Worm (Caenorhabditis elegans): ENCODE measurements around the gene rnp-4.
"Not testable (repeated sequence)": the region's sequence is repeated elsewhere in the genome, so short reads cannot be mapped to it uniquely, and the experiment has no call there.

Gene rnp-4

DNA sequence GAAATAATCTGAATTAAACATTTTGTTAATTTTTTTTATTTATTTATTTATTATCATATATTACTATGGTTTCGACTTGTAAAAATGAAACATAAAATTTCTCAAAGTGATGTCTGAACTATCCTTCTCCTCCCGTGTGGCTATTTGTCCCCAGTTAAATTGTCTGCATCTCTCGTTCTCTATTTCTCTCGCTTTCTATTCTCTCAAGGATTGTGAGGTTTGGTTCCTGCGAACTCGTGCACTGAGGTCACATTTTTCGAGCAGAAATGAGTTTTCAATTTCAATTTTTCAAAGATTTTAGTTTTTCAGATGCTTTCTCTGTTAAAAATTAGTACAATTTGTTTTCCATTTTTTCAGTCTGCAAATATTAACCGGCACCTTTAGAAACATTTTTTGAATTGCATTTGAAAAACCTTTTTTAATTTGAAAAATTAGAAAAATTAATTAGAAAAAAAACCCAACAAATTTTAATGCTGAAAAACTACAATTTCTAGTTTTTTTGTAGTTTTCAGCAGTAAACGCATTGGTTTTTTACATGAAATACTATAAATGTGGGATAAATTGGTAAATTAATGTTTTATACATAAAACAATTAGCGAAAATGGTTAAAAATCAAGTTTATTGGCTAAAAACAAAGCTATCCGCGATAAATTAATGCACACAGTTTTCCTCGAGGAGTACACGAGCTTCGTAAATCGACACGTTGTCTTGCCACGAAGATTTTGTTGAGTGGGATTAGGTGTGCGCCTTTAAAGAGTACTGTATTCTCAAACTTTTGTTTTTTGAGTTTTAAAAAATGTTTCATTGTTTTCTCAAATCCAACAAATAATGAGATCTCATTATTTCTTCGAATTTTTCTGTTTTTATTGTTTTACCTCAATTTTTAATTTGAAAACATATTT, 6.3 kb downstream of the rnp-4 start:
- peak; percentile 26 for TF ChIP-seq snpc-4 (tag; optimal IDR thresholded peaks at IDR 0.05)
- no peak for TF ChIP-seq alr-1 (tag; optimal IDR thresholded peaks at IDR 0.05)
- TF ChIP-seq lsy-2 (tag; optimal IDR thresholded peaks at IDR 0.05): peak in 1 of 2 experiments; percentile 54
- no peak for TF ChIP-seq unc-62 (GFP tag; optimal IDR thresholded peaks at IDR 0.05)
- no peak for TF ChIP-seq nhr-11 (tag; optimal IDR thresholded peaks at IDR 0.05)
- no peak for TF ChIP-seq peb-1 (tag; optimal IDR thresholded peaks at IDR 0.05)
- peak; percentile 64 for TF ChIP-seq nhr-129 (tag; optimal IDR thresholded peaks at IDR 0.05)
- peak; percentile 59 for TF ChIP-seq F13H6.1 (tag; optimal IDR thresholded peaks at IDR 0.05)
- peak; percentile 43 for TF ChIP-seq lin-13 (GFP tag; optimal IDR thresholded peaks at IDR 0.05)
- peak; percentile 22 for TF ChIP-seq crh-2 (tag; optimal IDR thresholded peaks at IDR 0.05)
- TF ChIP-seq sma-9 (GFP tag; optimal IDR thresholded peaks at IDR 0.05): peak; percentile 95
- TF ChIP-seq sma-9 (tag; optimal IDR thresholded peaks at IDR 0.05): no peak
- TF ChIP-seq C34F6.9 (tag; optimal IDR thresholded peaks at IDR 0.05): peak; percentile 57
- peak; percentile 18 for TF ChIP-seq fos-1 (tag; optimal IDR thresholded peaks at IDR 0.05)
- TF ChIP-seq ztf-4 (tag; optimal IDR thresholded peaks at IDR 0.05): no peak
- no peak for TF ChIP-seq nhr-10 (tag; optimal IDR thresholded peaks at IDR 0.05)
- peak; percentile 12 for TF ChIP-seq unc-55 (GFP tag; optimal IDR thresholded peaks at IDR 0.05)
- no peak for TF ChIP-seq Y55F3AM.14 (GFP tag; optimal IDR thresholded peaks at IDR 0.05)

ce11 chrIII:4413099-4413498, 7.0 kb downstream of the rnp-4 start, which contains the start of gene mpc-1:
Gene mpc-1 (plus strand): TSS chrIII:4413457.
- TF ChIP-seq crh-2 (tag; optimal IDR thresholded peaks at IDR 0.05) (peak; percentile 54), skn-1 (tag; optimal IDR thresholded peaks at IDR 0.05) (peak; percentile 59), blmp-1 (tag; optimal IDR thresholded peaks at IDR 0.05; ENCODE audit: insufficient read depth) (no peak), snpc-4 (tag; optimal IDR thresholded peaks at IDR 0.05) (no peak), mdl-1 (tag; optimal IDR thresholded peaks at IDR 0.05) (peak in 1 of 2 experiments; percentile 22), fos-1 (tag; optimal IDR thresholded peaks at IDR 0.05) (peak; percentile 91), sma-9 (GFP tag; optimal IDR thresholded peaks at IDR 0.05) (peak; percentile 37), sma-9 (tag; optimal IDR thresholded peaks at IDR 0.05) (no peak)

DNA sequence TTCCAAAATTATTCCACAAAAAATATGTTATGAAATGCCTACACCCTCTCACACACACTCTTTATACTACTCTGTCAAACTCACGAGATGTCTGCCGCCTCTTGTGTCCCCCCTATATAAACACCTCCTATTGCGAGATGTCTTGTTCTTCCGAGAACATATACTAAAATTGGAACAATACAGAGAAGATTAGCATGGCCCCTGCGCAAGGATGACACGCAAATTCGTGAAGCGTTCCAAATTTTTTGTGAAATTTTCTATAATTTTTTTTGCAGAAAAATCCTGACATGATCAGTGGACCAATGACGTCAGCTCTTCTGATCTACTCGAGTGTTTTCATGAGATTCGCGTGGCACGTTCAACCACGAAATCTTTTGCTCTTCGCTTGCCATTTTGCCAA, 8.0 kb downstream of the rnp-4 start:
- TF ChIP-seq sma-9 (GFP tag; optimal IDR thresholded peaks at IDR 0.05) (peak; percentile 79), fos-1 (tag; optimal IDR thresholded peaks at IDR 0.05) (peak; percentile 12), egl-27 (tag; optimal IDR thresholded peaks at IDR 0.05) (peak; percentile 13), unc-55 (GFP tag; optimal IDR thresholded peaks at IDR 0.05) (peak; percentile 69), nhr-129 (tag; optimal IDR thresholded peaks at IDR 0.05) (peak; percentile 32), lsy-2 (tag; optimal IDR thresholded peaks at IDR 0.05) (peak; percentile 46 to 73), nhr-21 (tag; optimal IDR thresholded peaks at IDR 0.05) (peak; percentile 17), F13H6.1 (tag; optimal IDR thresholded peaks at IDR 0.05) (peak; percentile 45), sma-3 (GFP tag; optimal IDR thresholded peaks at IDR 0.05) (peak; percentile 40), Y55F3AM.14 (GFP tag; optimal IDR thresholded peaks at IDR 0.05) (peak; percentile 36), C34F6.9 (tag; optimal IDR thresholded peaks at IDR 0.05) (peak; percentile 73), crh-2 (tag; optimal IDR thresholded peaks at IDR 0.05) (peak; percentile 36), lin-13 (GFP tag; optimal IDR thresholded peaks at IDR 0.05) (peak; percentile 38), snpc-4 (tag; optimal IDR thresholded peaks at IDR 0.05) (peak; percentile 97), nhr-25 (tag; optimal IDR thresholded peaks at IDR 0.05) (peak; percentile 37), gmeb-1 (tag; optimal IDR thresholded peaks at IDR 0.05) (peak; percentile 53), nhr-6 (tag; optimal IDR thresholded peaks at IDR 0.05) (peak; percentile 16)
- not testable (repeated sequence) for TF ChIP-seq sma-9 (tag; optimal IDR thresholded peaks at IDR 0.05)

DNA sequence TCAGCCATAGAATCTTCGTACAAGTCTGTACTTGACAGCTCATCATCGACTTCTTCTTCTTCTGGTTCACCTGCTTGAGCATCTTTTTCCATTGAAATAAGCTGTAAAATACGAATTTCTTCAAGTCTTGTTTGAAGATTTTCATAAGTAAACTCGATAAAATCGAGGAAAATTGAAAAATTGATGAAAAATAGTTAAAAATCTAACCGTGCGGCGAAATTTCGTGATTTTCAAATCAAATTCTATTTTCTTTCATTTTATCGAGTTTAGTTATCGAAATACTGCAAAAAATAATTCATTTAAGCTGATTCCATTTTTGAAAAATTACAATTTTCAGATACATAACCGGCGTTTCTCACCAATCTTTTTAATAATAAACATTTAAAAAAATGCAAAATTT, 9.0 kb downstream of the rnp-4 start, which contains the start of gene R07E5.11:
Gene R07E5.11 (minus strand): TSS at position 101 of the 400 bp plus-strand sequence.
- TF ChIP-seq sma-3 (GFP tag; optimal IDR thresholded peaks at IDR 0.05) (no peak), ztf-11 (tag; optimal IDR thresholded peaks at IDR 0.05) (no peak), nhr-6 (tag; optimal IDR thresholded peaks at IDR 0.05) (no peak), nhr-77 (tag; optimal IDR thresholded peaks at IDR 0.05) (no peak), sma-9 (GFP tag; optimal IDR thresholded peaks at IDR 0.05) (no peak), sma-9 (tag; optimal IDR thresholded peaks at IDR 0.05) (no peak), crh-2 (tag; optimal IDR thresholded peaks at IDR 0.05) (no peak), ZK546.5 (tag; optimal IDR thresholded peaks at IDR 0.05) (no peak), R02D3.7 (tag; optimal IDR thresholded peaks at IDR 0.05) (no peak), lin-39 (tag; optimal IDR thresholded peaks at IDR 0.05) (no peak), lin-13 (GFP tag; optimal IDR thresholded peaks at IDR 0.05) (no peak), nhr-129 (tag; optimal IDR thresholded peaks at IDR 0.05) (no peak)
